Fruit fly (Drosophila melanogaster) whole organism, embryonic: Measurements from ENCODE around the gene CG16719.

Source experiments
- Atf3 ChIP-seq: fragments of 200-800 bp; sonication (Bioruptor generic); optimal IDR thresholded peaks from 3 replicates; lab custom pipeline; 2016; ENCODE audit warnings: missing biosample characterization, missing genetic modification characterization
- CG10462 ChIP-seq: fragments of 200-800 bp; sonication (Bioruptor generic); optimal IDR thresholded peaks from 2 replicates; lab custom pipeline; 2016; ENCODE audit warnings: missing biosample characterization, missing genetic modification characterization
- CG10543 ChIP-seq: fragments of 200-800 bp; sonication (Bioruptor generic); optimal IDR thresholded peaks from 3 replicates; lab custom pipeline; 2017; ENCODE audit warnings: missing biosample characterization, mild to moderate bottlenecking, missing genetic modification characterization, moderate library complexity
- CG11504 ChIP-seq: fragments of 200-800 bp; sonication (Bioruptor generic); optimal IDR thresholded peaks from 3 replicates; lab custom pipeline; 2019; ENCODE audit warnings: missing biosample characterization, mild to moderate bottlenecking, missing genetic modification characterization, moderate library complexity
- CG12391 ChIP-seq: fragments of 200-800 bp; sonication (Bioruptor generic); optimal IDR thresholded peaks from 3 replicates; lab custom pipeline; 2018; ENCODE audit warnings: missing biosample characterization, mild to moderate bottlenecking, missing genetic modification characterization, moderate library complexity
- CG12659 ChIP-seq: fragments of 200-800 bp; sonication (Bioruptor generic); optimal IDR thresholded peaks from 3 replicates; lab custom pipeline; 2017; ENCODE audit warnings: mild to moderate bottlenecking, missing biosample characterization, missing genetic modification reagents, missing genetic modification characterization
- CG13287 ChIP-seq: fragments of 200-800 bp; sonication (Bioruptor generic); IDR thresholded peaks from 2 replicates; pipeline ENCODE4 v1.3.6; 2022; ENCODE audit warnings: missing biosample characterization, missing genetic modification characterization; ENCODE audit not compliant: partially characterized antibody
- CG13894 ChIP-seq: fragments of 200-800 bp; sonication (Bioruptor generic); optimal IDR thresholded peaks from 3 replicates; lab custom pipeline; 2018; ENCODE audit warnings: missing biosample characterization, mild to moderate bottlenecking, missing genetic modification characterization, moderate library complexity
- CG16813 ChIP-seq: fragments of 200-800 bp; sonication (Bioruptor generic); IDR thresholded peaks from 3 replicates; pipeline ENCODE4 v1.3.6; 2022; ENCODE audit warnings: missing biosample characterization, missing genetic modification characterization; ENCODE audit not compliant: partially characterized antibody
- CG17359 ChIP-seq: fragments of 200-800 bp; sonication (Bioruptor generic); optimal IDR thresholded peaks from 3 replicates; lab custom pipeline; 2018; ENCODE audit warnings: missing biosample characterization, mild to moderate bottlenecking, missing genetic modification characterization, moderate library complexity
- CG34422 ChIP-seq: fragments of 200-800 bp; sonication (Bioruptor generic); IDR thresholded peaks from 3 replicates; pipeline ENCODE4 v1.3.6; 2022; ENCODE audit warnings: missing biosample characterization, missing genetic modification characterization
- CG3995 ChIP-seq: fragments of 200-800 bp; sonication (Bioruptor generic); optimal IDR thresholded peaks from 3 replicates; lab custom pipeline; 2016; ENCODE audit warnings: missing biosample characterization, missing genetic modification characterization
- CG4617 ChIP-seq: fragments of 200-800 bp; sonication (Bioruptor generic); optimal IDR thresholded peaks from 3 replicates; lab custom pipeline; 2016; ENCODE audit warnings: missing biosample characterization, missing genetic modification characterization, borderline replicate concordance
- CG6689 ChIP-seq: fragments of 200-800 bp; sonication (Bioruptor generic); IDR thresholded peaks from 2 replicates; pipeline ENCODE4 v1.3.6; 2022; ENCODE audit warnings: missing biosample characterization, missing genetic modification characterization
- CG7556 ChIP-seq: fragments of 200-800 bp; sonication (Bioruptor generic); optimal IDR thresholded peaks from 2 replicates; lab custom pipeline; 2017; ENCODE audit warnings: missing biosample characterization, mild to moderate bottlenecking, missing genetic modification characterization
- CG9817 ChIP-seq: fragments of 200-800 bp; sonication (Bioruptor generic); optimal IDR thresholded peaks from 2 replicates; lab custom pipeline; 2018; ENCODE audit warnings: missing biosample characterization, mild to moderate bottlenecking, missing genetic modification characterization, moderate library complexity
- Dbx ChIP-seq: fragments of 200-800 bp; sonication (Bioruptor generic); IDR thresholded peaks from 3 replicates; pipeline ENCODE4 v1.3.6; 2022; ENCODE audit warnings: missing biosample characterization, missing genetic modification characterization
- Dref ChIP-seq: fragments of 200-800 bp; sonication (Bioruptor generic); IDR thresholded peaks from 2 replicates; pipeline ENCODE4 v1.3.6; 2022; ENCODE audit warnings: missing biosample characterization, missing genetic modification characterization
- E2f1 ChIP-seq: fragments of 200-800 bp; sonication (Bioruptor generic); IDR thresholded peaks from 2 replicates; pipeline ENCODE4 v1.3.6; 2022; ENCODE audit warnings: missing biosample characterization, missing genetic modification characterization
- Ets97D ChIP-seq: fragments of 200-800 bp; sonication (Bioruptor generic); optimal IDR thresholded peaks from 3 replicates; lab custom pipeline; 2016; ENCODE audit warnings: missing biosample characterization, missing genetic modification characterization
- Fer1 ChIP-seq: fragments of 200-800 bp; sonication (Bioruptor generic); optimal IDR thresholded peaks from 2 replicates; lab custom pipeline; 2017; ENCODE audit warnings: missing biosample characterization, mild to moderate bottlenecking, missing genetic modification characterization
- HLH4C ChIP-seq: fragments of 200-800 bp; sonication (Bioruptor generic); IDR thresholded peaks from 3 replicates; pipeline ENCODE4 v1.3.6; 2022; ENCODE audit warnings: missing biosample characterization, missing genetic modification characterization; ENCODE audit not compliant: partially characterized antibody
- HLH54F ChIP-seq: fragments of 200-800 bp; sonication (Bioruptor generic); optimal IDR thresholded peaks from 3 replicates; lab custom pipeline; 2016; ENCODE audit warnings: missing biosample characterization, missing genetic modification characterization
- Hmx ChIP-seq: fragments of 200-800 bp; sonication (Bioruptor generic); optimal IDR thresholded peaks from 2 replicates; lab custom pipeline; 2016; ENCODE audit warnings: missing biosample characterization, missing genetic modification characterization
- Kr ChIP-seq: fragments of 200-800 bp; sonication (Bioruptor generic); optimal IDR thresholded peaks from 2 replicates; lab custom pipeline; 2017; ENCODE audit warnings: missing biosample characterization, mild to moderate bottlenecking, missing genetic modification characterization
- MBD-R2 ChIP-seq: fragments of 200-800 bp; sonication (Bioruptor generic); IDR thresholded peaks from 2 replicates; pipeline ENCODE4 v1.3.6; 2022; ENCODE audit warnings: missing biosample characterization, missing genetic modification characterization
- Med ChIP-seq: fragments of 200-800 bp; sonication (Bioruptor generic); peaks from one replicate; lab custom pipeline; 2016; ENCODE audit warnings: missing biosample characterization, missing genetic modification characterization, mild to moderate bottlenecking, inconsistent platforms, moderate library complexity
- Meics ChIP-seq: fragments of 200-800 bp; sonication (Bioruptor generic); optimal IDR thresholded peaks from 2 replicates; lab custom pipeline; 2017; ENCODE audit warnings: missing biosample characterization, mild to moderate bottlenecking, missing genetic modification characterization
- Nf-YC ChIP-seq: fragments of 200-800 bp; optimal IDR thresholded peaks from 3 replicates; lab custom pipeline; 2019; ENCODE audit warnings: missing biosample characterization, mild to moderate bottlenecking, missing genetic modification characterization, moderate library complexity
- Pdp1 ChIP-seq, 2 experiments: fragments of 200-800 bp; sonication (Bioruptor generic); optimal IDR thresholded peaks; 3 replicates each; lab custom pipeline; 2016; ENCODE audit warnings: missing biosample characterization in 2 of 2, missing genetic modification characterization in 2 of 2, mild to moderate bottlenecking in 1 of 2, moderate library complexity in 1 of 2
- Ptx1 ChIP-seq: fragments of 200-800 bp; sonication (Bioruptor generic); IDR thresholded peaks from 2 replicates; pipeline ENCODE4 v1.3.6; 2022; ENCODE audit warnings: missing biosample characterization, missing genetic modification characterization
- Sry-δ ChIP-seq: fragments of 200-800 bp; sonication (Bioruptor generic); optimal IDR thresholded peaks from 2 replicates; lab custom pipeline; 2016; ENCODE audit warnings: missing biosample characterization, missing genetic modification characterization
- al ChIP-seq: fragments of 200-800 bp; sonication (Bioruptor generic); IDR thresholded peaks from 2 replicates; pipeline ENCODE4 v1.3.6; 2022; ENCODE audit warnings: missing biosample characterization, missing genetic modification characterization
- amos ChIP-seq: fragments of 200-800 bp; sonication (Bioruptor generic); IDR thresholded peaks from 2 replicates; pipeline ENCODE4 v1.3.6; 2022; ENCODE audit warnings: missing biosample characterization, missing genetic modification characterization; ENCODE audit not compliant: partially characterized antibody
- bigmax ChIP-seq: fragments of 200-800 bp; sonication (Bioruptor generic); optimal IDR thresholded peaks from 2 replicates; lab custom pipeline; 2018; ENCODE audit warnings: missing biosample characterization, mild to moderate bottlenecking, missing genetic modification characterization
- cg ChIP-seq: fragments of 200-800 bp; sonication (Bioruptor generic); optimal IDR thresholded peaks from 3 replicates; lab custom pipeline; 2019; ENCODE audit warnings: missing biosample characterization, mild to moderate bottlenecking, missing genetic modification characterization, moderate library complexity
- dati ChIP-seq: fragments of 200-800 bp; sonication (Bioruptor generic); IDR thresholded peaks from 2 replicates; pipeline ENCODE4 v1.3.6; 2022; ENCODE audit warnings: missing biosample characterization, missing genetic modification characterization
- dm ChIP-seq: fragments of 200-800 bp; sonication (Bioruptor generic); optimal IDR thresholded peaks from 3 replicates; lab custom pipeline; 2016; ENCODE audit warnings: missing biosample characterization, missing genetic modification characterization
- fru ChIP-seq: fragments of >200 bp; optimal IDR thresholded peaks from 2 replicates; lab custom pipeline; 2017
- gcm2 ChIP-seq: fragments of 200-800 bp; sonication (Bioruptor generic); optimal IDR thresholded peaks from 2 replicates; lab custom pipeline; 2016; ENCODE audit warnings: missing biosample characterization, missing genetic modification characterization
- hb ChIP-seq: fragments of 200-800 bp; sonication (Bioruptor generic); IDR thresholded peaks from 3 replicates; pipeline ENCODE4 v1.3.6; 2022; ENCODE audit warnings: missing biosample characterization, missing genetic modification characterization; ENCODE audit not compliant: partially characterized antibody
- lab ChIP-seq: fragments of 200-800 bp; sonication (Bioruptor generic); optimal IDR thresholded peaks from 3 replicates; lab custom pipeline; 2017; ENCODE audit warnings: missing biosample characterization, missing genetic modification characterization, mild to moderate bottlenecking, moderate library complexity, missing genetic modification reagents
- lilli ChIP-seq: fragments of 200-800 bp; sonication (Bioruptor generic); optimal IDR thresholded peaks from 3 replicates; lab custom pipeline; 2016; ENCODE audit warnings: missing biosample characterization, missing genetic modification characterization
- luna ChIP-seq: fragments of 200-800 bp; sonication (Bioruptor generic); optimal IDR thresholded peaks from 2 replicates; lab custom pipeline; 2016; ENCODE audit warnings: missing biosample characterization, missing genetic modification characterization
- pita ChIP-seq: fragments of 200-800 bp; sonication (Bioruptor generic); optimal IDR thresholded peaks from 2 replicates; lab custom pipeline; 2017; ENCODE audit warnings: missing biosample characterization, mild to moderate bottlenecking, missing genetic modification characterization
- repo ChIP-seq: fragments of 200-800 bp; sonication (Bioruptor generic); optimal IDR thresholded peaks from 2 replicates; lab custom pipeline; 2016; ENCODE audit warnings: missing biosample characterization, missing genetic modification characterization
- shn ChIP-seq: fragments of 200-800 bp; sonication (Bioruptor generic); optimal IDR thresholded peaks from 3 replicates; lab custom pipeline; 2016; ENCODE audit warnings: missing biosample characterization, missing genetic modification characterization
- sim ChIP-seq: fragments of 200-800 bp; sonication (Bioruptor generic); IDR thresholded peaks from 2 replicates; pipeline ENCODE4 v1.3.6; 2022; ENCODE audit warnings: missing biosample characterization, missing genetic modification characterization
- sna ChIP-seq: fragments of 200-800 bp; sonication (Bioruptor generic); IDR thresholded peaks from 2 replicates; pipeline ENCODE4 v1.3.6; 2022; ENCODE audit warnings: missing biosample characterization, missing genetic modification characterization; ENCODE audit not compliant: partially characterized antibody
- unc-4 ChIP-seq: fragments of 200-800 bp; sonication (Bioruptor generic); IDR thresholded peaks from 2 replicates; pipeline ENCODE4 v1.3.6; 2022; ENCODE audit warnings: missing biosample characterization, missing genetic modification characterization; ENCODE audit not compliant: partially characterized antibody
- vnd ChIP-seq: fragments of 200-800 bp; sonication (Bioruptor generic); IDR thresholded peaks from 3 replicates; pipeline ENCODE4 v1.3.6; 2022; ENCODE audit warnings: missing biosample characterization, missing genetic modification characterization; ENCODE audit not compliant: partially characterized antibody

Gene CG16719

dm6 chr3L:9726707-9727106, 41.7 kb downstream of the CG16719 start, which contains the start of gene Naa60 (continued):
- TF ChIP-seq bigmax (no peak), amos (peak; percentile 93), Pdp1 (GFP tag; optimal IDR thresholded peaks at IDR 0.05; lab: Kevin White, UChicago) (peak in 1 of 2 experiments; percentile 24), CG10543 (no peak), dm (GFP tag; lab: Kevin White, UChicago) (no peak), CG7556 (no peak), repo (GFP tag; lab: Kevin White, UChicago) (no peak), Sry-δ (GFP tag; lab: Kevin White, UChicago) (peak; percentile 85), CG16813 (GFP tag; lab: Robert Waterston, UW) (peak; percentile 85), sim (GFP tag; lab: Robert Waterston, UW) (no peak), CG17359 (tag; lab: Kevin White, UChicago) (no peak), hb (GFP tag; lab: Robert Waterston, UW) (peak; percentile 70; the same call in 2 of the 3 replicates), Meics (GFP tag; lab: Kevin White, UChicago) (no peak), lab (GFP tag; lab: Kevin White, UChicago) (no peak), MBD-R2 (GFP tag; lab: Robert Waterston, UW) (peak; percentile 85), pita (GFP tag; lab: Kevin White, UChicago) (no peak), Fer1 (peak; percentile 20), lilli (GFP tag; lab: Kevin White, UChicago) (peak; percentile 27), dati (GFP tag; lab: Robert Waterston, UW) (no peak), Ptx1 (no peak), Dbx (GFP tag; lab: Robert Waterston, UW) (no peak), CG10462 (GFP tag; lab: Kevin White, UChicago) (no peak), HLH54F (GFP tag; lab: Kevin White, UChicago) (no peak), Kr (GFP tag; lab: Kevin White, UChicago) (no peak), gcm2 (GFP tag; lab: Kevin White, UChicago) (no peak), Med (GFP tag; lab: Kevin White, UChicago) (peak; percentile 40), CG6689 (GFP tag; lab: Robert Waterston, UW) (no peak), CG13894 (no peak), Atf3 (no peak), unc-4 (peak; percentile 92), CG34422 (GFP tag; lab: Robert Waterston, UW) (peak; percentile 49; the same call in 1 of the 3 replicates), CG12391 (tag; lab: Kevin White, UChicago) (peak; percentile 33), Dref (GFP tag; lab: Robert Waterston, UW) (peak; percentile 73), fru (lab: Kevin White, UChicago) (no peak), CG4617 (GFP tag; lab: Kevin White, UChicago) (peak; percentile 85), sna (GFP tag; lab: Robert Waterston, UW) (peak; percentile 78), CG12659 (GFP tag; lab: Kevin White, UChicago) (peak; percentile 54), E2f1 (GFP tag; lab: Robert Waterston, UW) (no peak), Hmx (GFP tag; lab: Kevin White, UChicago) (no peak), Nf-YC (tag; lab: Kevin White, UChicago) (peak; percentile 50), shn (GFP tag; lab: Kevin White, UChicago) (no peak), CG9817 (tag; lab: Kevin White, UChicago) (no peak), cg (GFP tag; lab: Kevin White, UChicago) (no peak), Ets97D (GFP tag; lab: Kevin White, UChicago) (peak; percentile 0), al (GFP tag; lab: Robert Waterston, UW) (no peak), CG3995 (GFP tag; lab: Kevin White, UChicago) (peak; percentile 48), CG11504 (tag; lab: Kevin White, UChicago) (no peak), CG13287 (GFP tag; lab: Robert Waterston, UW) (peak; percentile 93), luna (no peak), HLH4C (GFP tag; lab: Robert Waterston, UW) (peak; percentile 84), vnd (GFP tag; lab: Robert Waterston, UW) (peak; percentile 62)
